Fruit fly (Drosophila melanogaster) Kc167 (cell line): ENCODE data around the gene Asator.

Source experiments
- Myc ChIP-seq: fragments of >200 bp; optimal IDR thresholded peaks from 2 replicates; lab custom pipeline; 2017; ENCODE audit warnings: missing external identifiers
- psq ChIP-seq: fragments of >200 bp; optimal IDR thresholded peaks from 2 replicates; lab custom pipeline; 2017; ENCODE audit warnings: missing external identifiers

DNA sequence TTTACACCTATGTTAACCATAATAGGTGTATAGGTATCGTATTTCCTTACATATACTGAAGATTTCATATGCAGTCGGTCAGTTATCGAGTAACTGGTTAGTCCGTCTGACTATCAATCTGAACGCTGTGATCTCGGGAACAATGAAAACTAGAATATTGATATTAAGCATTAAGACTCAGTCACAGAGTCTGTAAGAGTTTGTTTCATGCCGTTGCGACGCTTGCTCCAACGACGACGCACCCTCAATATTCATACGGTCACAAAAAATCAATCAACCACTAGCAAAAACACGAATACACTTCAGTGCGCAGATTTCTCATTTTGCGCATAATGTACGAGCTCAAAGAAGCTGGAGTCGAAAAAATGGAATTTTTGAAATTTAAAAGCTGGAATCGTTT lies 20.8 kb downstream of the Asator start:
- TF ChIP-seq psq (lab: Kevin White, UChicago) (no peak), Myc (lab: Kevin White, UChicago) (no peak)
